Worm (Caenorhabditis elegans): Measurements from ENCODE around the gene F13H10.1.

DNA sequence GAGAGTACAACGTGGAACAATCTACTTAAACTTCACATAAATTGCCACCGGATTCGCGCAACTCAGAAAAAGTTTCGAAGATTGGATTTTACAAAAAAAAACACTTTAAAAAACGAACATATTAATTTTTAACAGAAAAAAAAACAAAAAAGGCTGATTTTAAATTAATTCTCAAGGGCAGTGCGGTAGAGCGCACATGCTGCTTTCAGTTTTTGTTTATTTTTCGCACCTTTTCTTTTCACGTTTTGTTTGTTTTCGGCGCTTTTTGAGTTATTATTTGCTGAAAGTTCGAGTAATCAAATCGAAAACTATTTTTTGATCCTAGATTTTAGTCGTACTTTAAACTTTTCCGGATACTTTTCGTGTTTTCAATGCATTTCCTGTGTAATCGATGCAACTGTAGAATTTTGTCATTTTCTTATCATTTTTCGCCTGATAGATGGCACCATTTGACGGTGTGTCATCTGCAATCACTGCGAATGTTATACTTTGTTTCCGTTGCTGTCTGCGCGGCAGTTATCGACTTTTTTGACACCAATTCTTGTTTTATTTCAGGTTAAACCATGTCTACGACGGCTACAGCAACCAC is 15.7 kb downstream of the F13H10.1 start, which contains the start of gene F13H10.8:
- peak; percentile 19 to 48 (median 20) for TF ChIP-seq dpl-1 (GFP tag; optimal IDR thresholded peaks at IDR 0.05)
- TF ChIP-seq ces-1 (GFP tag; optimal IDR thresholded peaks at IDR 0.05) = no peak
- TF ChIP-seq snpc-4 (tag; optimal IDR thresholded peaks at IDR 0.05) = peak; percentile 24
- no peak for TF ChIP-seq fkh-10 (GFP tag; optimal IDR thresholded peaks at IDR 0.05)
- TF ChIP-seq sox-4 (tag; optimal IDR thresholded peaks at IDR 0.05) = no peak
